Worm (Caenorhabditis elegans): ENCODE results near the gene Y82E9BL.18.

- TF ChIP-seq sdz-12 (GFP tag; optimal IDR thresholded peaks at IDR 0.05) (no peak), nhr-42 (GFP tag; IDR thresholded peaks at IDR 0.05) (no peak), nhr-28 (tag; optimal IDR thresholded peaks at IDR 0.05) (peak; percentile 35), egl-27 (tag; optimal IDR thresholded peaks at IDR 0.05) (no peak), ceh-28 (tag; optimal IDR thresholded peaks at IDR 0.05) (no peak), snpc-4 (tag; optimal IDR thresholded peaks at IDR 0.05) (no peak), nhr-76 (tag; optimal IDR thresholded peaks at IDR 0.05) (no peak)
These were observed 15.9 kb downstream of the Y82E9BL.18 start, which contains the start of gene fbxa-26 for ce11 chrIII:1342488-1342887.

Measured in whole organism, L4 larva.